Worm (Caenorhabditis elegans) whole organism, L4 larva: ENCODE measurements around the gene oac-20.
A peak's percentile ranks its signal among the peaks of the same experiment; 100 is the strongest.

Source experiments
- F10B5.3 ChIP-seq: sonication (generic microtip); optimal IDR thresholded peaks from 2 replicates; lab custom pipeline; 2016; ENCODE audit warnings: mild to moderate bottlenecking, missing genetic modification characterization, missing compliant biosample characterization
- F49E8.2 ChIP-seq: sonication (generic microtip); optimal IDR thresholded peaks from 2 replicates; lab custom pipeline; 2016; ENCODE audit warnings: missing compliant biosample characterization, mild to moderate bottlenecking, missing genetic modification characterization, borderline replicate concordance
- T20F7.1 ChIP-seq: fragments of 200-800 bp; sonication (Bioruptor generic); optimal IDR thresholded peaks from 2 replicates; lab custom pipeline; 2018; ENCODE audit warnings: mild to moderate bottlenecking, missing genetic modification characterization, missing compliant biosample characterization
- T26A8.4 ChIP-seq: fragments of 200-800 bp; sonication (Bioruptor generic); IDR thresholded peaks from 2 replicates; pipeline ENCODE4 v1.3.6; 2022; ENCODE audit warnings: missing genetic modification characterization, missing compliant biosample characterization
- Y105C5A.15 ChIP-seq: fragments of 200-800 bp; sonication (Bioruptor generic); IDR thresholded peaks from 2 replicates; pipeline ENCODE4 v1.3.6; 2022; ENCODE audit warnings: missing genetic modification characterization, missing compliant biosample characterization
- Y5F2A.4 ChIP-seq: fragments of 200-800 bp; sonication (Bioruptor generic); optimal IDR thresholded peaks from 2 replicates; lab custom pipeline; 2018; ENCODE audit warnings: mild to moderate bottlenecking, missing genetic modification characterization, missing compliant biosample characterization
- ZK337.2 ChIP-seq: fragments of 200-800 bp; sonication (Bioruptor generic); IDR thresholded peaks from 2 replicates; pipeline ENCODE4 v1.3.6; 2022; ENCODE audit warnings: missing genetic modification reagents, missing genetic modification characterization, missing compliant biosample characterization
- ZK546.5 ChIP-seq, 2 experiments: sonication (generic microtip); optimal IDR thresholded peaks; 2 replicates each; lab custom pipeline; 2017; ENCODE audit warnings: missing biosample characterization in 2 of 2, missing genetic modification characterization in 2 of 2
- ama-1 ChIP-seq: fragments of 150-350 bp; optimal IDR thresholded peaks from 2 replicates; lab custom pipeline; 2014; ENCODE audit warnings: inconsistent platforms, mixed read lengths
- arid-1 ChIP-seq: fragments of 200-800 bp; sonication (Bioruptor generic); conservative IDR thresholded peaks from 2 replicates; pipeline ENCODE4 v1.3.6; 2022; ENCODE audit warnings: missing genetic modification reagents, missing genetic modification characterization, missing compliant biosample characterization
- ceh-32 ChIP-seq: sonication (generic microtip); optimal IDR thresholded peaks from 2 replicates; lab custom pipeline; 2016; ENCODE audit warnings: mild to moderate bottlenecking, missing genetic modification characterization, missing compliant biosample characterization; ENCODE audit not compliant: poor library complexity
- daf-12 ChIP-seq: fragments of 150-350 bp; optimal IDR thresholded peaks from 2 replicates; lab custom pipeline; 2014; ENCODE audit warnings: missing biosample characterization, missing genetic modification reagents, missing genetic modification characterization
- daf-16 ChIP-seq, 3 experiments: sonication (generic microtip); optimal IDR thresholded peaks; 2 replicates each; lab custom pipeline; 2016 to 2017; ENCODE audit warnings: missing genetic modification characterization in 3 of 3, missing genetic modification reagents in 3 of 3, mild to moderate bottlenecking in 2 of 3, missing compliant biosample characterization in 2 of 3, missing biosample characterization in 1 of 3, moderate library complexity in 1 of 3
- daf-19 ChIP-seq: fragments of 200-800 bp; sonication (Bioruptor generic); conservative IDR thresholded peaks from 2 replicates; pipeline ENCODE4 v1.3.6; 2022; ENCODE audit warnings: missing genetic modification characterization, missing compliant biosample characterization
- daf-8 ChIP-seq: fragments of 200-800 bp; sonication (Bioruptor generic); IDR thresholded peaks from 2 replicates; pipeline ENCODE4 v1.3.6; 2022; ENCODE audit warnings: missing genetic modification characterization, missing compliant biosample characterization
- dmd-6 ChIP-seq: fragments of 200-800 bp; sonication (Bioruptor generic); IDR thresholded peaks from 2 replicates; pipeline ENCODE4 v1.3.6; 2022; ENCODE audit warnings: missing genetic modification reagents, missing genetic modification characterization, missing compliant biosample characterization
- dpl-1 ChIP-seq: fragments of 150-350 bp; optimal IDR thresholded peaks from 2 replicates; lab custom pipeline; 2014; ENCODE audit warnings: missing biosample characterization, missing genetic modification reagents, missing genetic modification characterization
- egl-27 ChIP-seq: sonication (generic microtip); optimal IDR thresholded peaks from 3 replicates; lab custom pipeline; 2017; ENCODE audit warnings: missing biosample characterization, missing genetic modification reagents, missing genetic modification characterization
- fkh-10 ChIP-seq: fragments of 150-350 bp; optimal IDR thresholded peaks from 2 replicates; lab custom pipeline; 2014; ENCODE audit warnings: missing biosample characterization, missing genetic modification reagents, missing genetic modification characterization
- hlh-30 ChIP-seq: sonication (generic microtip); optimal IDR thresholded peaks from 2 replicates; lab custom pipeline; 2017; ENCODE audit warnings: antibody characterized with exemption, mild to moderate bottlenecking, missing genetic modification characterization, missing compliant biosample characterization; ENCODE audit not compliant: insufficient read depth
- hmg-1.1 ChIP-seq: fragments of 200-800 bp; sonication (Bioruptor generic); IDR thresholded peaks from 2 replicates; pipeline ENCODE4 v1.3.6; 2022; ENCODE audit warnings: missing genetic modification reagents, missing genetic modification characterization, missing compliant biosample characterization
- lin-13 ChIP-seq: fragments of 150-350 bp; optimal IDR thresholded peaks from 2 replicates; lab custom pipeline; 2014; ENCODE audit warnings: missing biosample characterization, missing genetic modification reagents, missing genetic modification characterization
- lin-29 ChIP-seq: fragments of 200-800 bp; sonication (Bioruptor generic); IDR thresholded peaks from 2 replicates; pipeline ENCODE4 v1.3.6; 2022; ENCODE audit warnings: missing genetic modification reagents, missing genetic modification characterization, missing compliant biosample characterization
- lsy-2 ChIP-seq, 2 experiments: fragments of 150-350 bp in 1 of 2; sonication (generic microtip) in 1 of 2; optimal IDR thresholded peaks; 2 replicates each; lab custom pipeline; 2014 to 2017; ENCODE audit warnings: missing biosample characterization in 2 of 2, missing genetic modification characterization in 2 of 2
- mdt-29 ChIP-seq: fragments of 200-800 bp; sonication (Bioruptor generic); IDR thresholded peaks from 2 replicates; pipeline ENCODE4 v1.3.6; 2022; ENCODE audit warnings: missing genetic modification reagents, missing genetic modification characterization, missing compliant biosample characterization
- nhr-102 ChIP-seq: sonication (generic microtip); optimal IDR thresholded peaks from 2 replicates; lab custom pipeline; 2016; ENCODE audit warnings: mild to moderate bottlenecking, missing genetic modification characterization, moderate library complexity, missing compliant biosample characterization
- nhr-42 ChIP-seq: fragments of 200-800 bp; sonication (Bioruptor generic); IDR thresholded peaks from 2 replicates; pipeline ENCODE4 v1.3.6; 2022; ENCODE audit warnings: missing genetic modification characterization, missing compliant biosample characterization
- nhr-76 ChIP-seq: fragments of 150-350 bp; optimal IDR thresholded peaks from 2 replicates; lab custom pipeline; 2014; ENCODE audit warnings: missing biosample characterization, missing genetic modification characterization
- php-3 ChIP-seq: fragments of 200-800 bp; sonication (Bioruptor generic); IDR thresholded peaks from 2 replicates; pipeline ENCODE4 v1.3.6; 2022; ENCODE audit warnings: missing genetic modification reagents, missing genetic modification characterization, missing compliant biosample characterization
- rbr-2 ChIP-seq: sonication (generic microtip); optimal IDR thresholded peaks from 2 replicates; lab custom pipeline; 2016; ENCODE audit warnings: missing genotype, missing genetic modification characterization, missing compliant biosample characterization
- sdz-12 ChIP-seq: fragments of 200-800 bp; sonication (Bioruptor generic); optimal IDR thresholded peaks from 2 replicates; lab custom pipeline; 2018; ENCODE audit warnings: mild to moderate bottlenecking, missing genetic modification characterization, missing compliant biosample characterization
- set-16 ChIP-seq: fragments of 200-800 bp; sonication (Bioruptor generic); IDR thresholded peaks from 2 replicates; pipeline ENCODE4 v1.3.6; 2022; ENCODE audit warnings: missing genetic modification reagents, missing genetic modification characterization, missing compliant biosample characterization
- snpc-4 ChIP-seq: fragments of 150-350 bp; optimal IDR thresholded peaks from 2 replicates; lab custom pipeline; 2014; ENCODE audit warnings: missing biosample characterization, missing genetic modification characterization
- spr-3 ChIP-seq: fragments of 200-800 bp; sonication (Bioruptor generic); optimal IDR thresholded peaks from 2 replicates; lab custom pipeline; 2018; ENCODE audit warnings: mild to moderate bottlenecking, missing genetic modification characterization, missing compliant biosample characterization
- unc-39 ChIP-seq: sonication (generic microtip); optimal IDR thresholded peaks from 2 replicates; lab custom pipeline; 2017; ENCODE audit warnings: missing biosample characterization, missing genetic modification characterization
- unc-62 ChIP-seq, 3 experiments: fragments of 150-350 bp in 1 of 3; sonication (generic microtip); optimal IDR thresholded peaks in 2 of 3; peaks in 1 of 3; 1 replicate in 1 of 3; 2 replicates in 2 of 3; lab custom pipeline; 2014 to 2017; ENCODE audit warnings: missing biosample characterization in 3 of 3, missing genetic modification characterization in 3 of 3, missing genetic modification reagents in 3 of 3, missing genotype in 1 of 3
- zag-1 ChIP-seq: fragments of 150-350 bp; optimal IDR thresholded peaks from 2 replicates; lab custom pipeline; 2014; ENCODE audit warnings: missing biosample characterization, missing genetic modification characterization
- zfp-3 ChIP-seq: fragments of 200-800 bp; sonication (Bioruptor generic); conservative IDR thresholded peaks from 2 replicates; pipeline ENCODE4 v1.3.6; 2022; ENCODE audit warnings: missing genetic modification reagents, missing genetic modification characterization, missing compliant biosample characterization
- ztf-11 ChIP-seq: fragments of 150-350 bp; optimal IDR thresholded peaks from 2 replicates; lab custom pipeline; 2014; ENCODE audit warnings: missing biosample characterization, missing genetic modification characterization

Gene oac-20

ce11 chrV:16023559-16023958, 45.0 kb downstream of the oac-20 start:
- TF ChIP-seq hmg-1.1: no peak
- no peak for TF ChIP-seq ztf-11 (tag; lab: Kevin White, UChicago)
- peak; percentile 51 for TF ChIP-seq set-16 (GFP tag; lab: Robert Waterston, UW)
- TF ChIP-seq rbr-2 (tag; lab: Kevin White, UChicago): no peak

DNA sequence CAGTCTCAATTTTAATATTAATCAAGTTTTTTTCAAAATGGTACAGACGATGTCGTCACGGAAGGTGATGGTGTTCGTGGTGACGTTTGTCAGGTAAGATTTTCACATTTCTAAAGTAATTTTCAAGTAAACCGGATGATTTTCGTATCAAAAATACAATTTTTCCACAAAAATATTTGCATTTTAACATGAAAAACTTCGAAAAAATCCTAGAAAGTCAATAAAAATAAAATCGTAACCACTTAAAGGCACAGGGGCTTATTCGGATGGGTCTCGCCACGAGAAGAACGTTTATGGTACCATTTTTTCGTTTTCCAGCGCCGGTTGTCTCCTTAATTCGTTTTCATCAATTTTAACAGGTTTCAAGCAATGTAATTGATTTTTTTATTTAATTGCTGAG, 45.8 kb downstream of the oac-20 start, which contains the start of gene T10C6.6:
T10C6.6 (plus strand) TSS at position 27 of the 400 bp plus-strand sequence.
- TF ChIP-seq arid-1 (0 out of 2 replicates have a peak, but pooled peaks have one; percentile 33), unc-39 (no peak), php-3 (no peak), ZK337.2 (GFP tag; lab: Robert Waterston, UW) (no peak), dmd-6 (no peak), egl-27 (tag; lab: Kevin White, UChicago) (no peak), lsy-2 (tag; optimal IDR thresholded peaks at IDR 0.05; lab: Kevin White, UChicago) (no peak), T26A8.4 (GFP tag; lab: Robert Waterston, UW) (no peak), spr-3 (GFP tag; lab: Kevin White, UChicago) (no peak), nhr-102 (tag; lab: Kevin White, UChicago) (no peak), sdz-12 (GFP tag; lab: Kevin White, UChicago) (no peak), dpl-1 (GFP tag; lab: Kevin White, UChicago) (peak; percentile 8), Y105C5A.15 (GFP tag; lab: Robert Waterston, UW) (no peak), mdt-29 (GFP tag; lab: Robert Waterston, UW) (no peak), hlh-30 (tag; lab: Kevin White, UChicago) (no peak), zag-1 (tag; lab: Kevin White, UChicago) (no peak), ama-1 (lab: Kevin White, UChicago) (no peak), F49E8.2 (peak; percentile 36), daf-19 (GFP tag; lab: Robert Waterston, UW) (0 out of 2 replicates have a peak, but pooled peaks have one; percentile 13), unc-62 (GFP tag; optimal IDR thresholded peaks at IDR 0.05 in 1 of 2; lab: Kevin White, UChicago) (no peak), unc-62 (tag; optimal IDR thresholded peaks at IDR 0.05; lab: Kevin White, UChicago) (no peak), Y5F2A.4 (GFP tag; lab: Kevin White, UChicago) (no peak), T20F7.1 (GFP tag; lab: Kevin White, UChicago) (no peak), zfp-3 (GFP tag; lab: Robert Waterston, UW) (no peak), snpc-4 (tag; lab: Kevin White, UChicago) (no peak), daf-8 (GFP tag; lab: Robert Waterston, UW) (no peak), ceh-32 (tag; lab: Kevin White, UChicago) (no peak), lin-29 (GFP tag; lab: Robert Waterston, UW) (no peak), daf-12 (tag; lab: Kevin White, UChicago) (no peak), lin-13 (GFP tag; lab: Kevin White, UChicago) (no peak)

DNA sequence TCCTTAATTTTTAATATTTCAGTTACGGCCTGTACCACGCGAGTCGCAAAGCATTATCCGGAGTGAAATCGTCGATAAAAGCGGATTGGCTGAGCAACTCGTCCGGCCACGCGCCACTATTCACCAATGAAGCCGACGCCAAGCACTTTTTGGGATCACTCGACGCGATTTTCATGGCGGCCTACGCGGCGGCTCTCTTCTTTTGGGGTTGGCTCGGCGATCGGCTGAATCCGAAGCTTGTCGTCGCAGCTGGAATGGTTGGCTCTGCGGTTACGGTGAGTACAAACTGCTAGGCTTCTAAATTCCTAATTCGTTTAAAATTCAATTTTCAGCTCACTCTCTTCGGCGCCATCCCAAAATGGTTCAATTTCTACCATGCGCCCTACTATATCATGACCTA, 46.4 kb downstream of the oac-20 start:
- no peak for TF ChIP-seq daf-16 (GFP tag; optimal IDR thresholded peaks at IDR 0.05; lab: Kevin White, UChicago)
- TF ChIP-seq daf-16 (tag; optimal IDR thresholded peaks at IDR 0.05; lab: Kevin White, UChicago): no peak
- peak; percentile 67 for TF ChIP-seq set-16 (GFP tag; lab: Robert Waterston, UW)

- no peak for TF ChIP-seq ZK546.5 (tag; optimal IDR thresholded peaks at IDR 0.05; lab: Kevin White, UChicago)
- no peak for TF ChIP-seq arid-1
- TF ChIP-seq nhr-102 (tag; lab: Kevin White, UChicago): no peak
- TF ChIP-seq snpc-4 (tag; lab: Kevin White, UChicago): no peak
- TF ChIP-seq F10B5.3 (tag; lab: Kevin White, UChicago): no peak
- no peak for TF ChIP-seq nhr-42
- no peak for TF ChIP-seq fkh-10
- no peak for TF ChIP-seq set-16 (GFP tag; lab: Robert Waterston, UW)
- TF ChIP-seq nhr-76 (tag; lab: Kevin White, UChicago): no peak
These were observed 50.7 kb downstream of the oac-20 start for ce11 chrV:16029237-16029636.
